Fruit fly (Drosophila melanogaster) whole organism, embryonic: ENCODE measurements around the gene cnc.

ENCODE experiments used
- CG10209 ChIP-seq: fragments of 200-800 bp; sonication (Bioruptor generic); optimal IDR thresholded peaks from 3 replicates; lab custom pipeline; 2017; ENCODE audit warnings: missing biosample characterization, mild to moderate bottlenecking, missing genetic modification characterization, missing genetic modification reagents
- CG12391 ChIP-seq: fragments of 200-800 bp; sonication (Bioruptor generic); optimal IDR thresholded peaks from 3 replicates; lab custom pipeline; 2018; ENCODE audit warnings: missing biosample characterization, mild to moderate bottlenecking, missing genetic modification characterization, moderate library complexity
- CG13424 ChIP-seq: fragments of 200-800 bp; sonication (Bioruptor generic); optimal IDR thresholded peaks from 2 replicates; lab custom pipeline; 2019; ENCODE audit warnings: missing biosample characterization, mild to moderate bottlenecking, missing genetic modification characterization, moderate library complexity
- CG14860 ChIP-seq: fragments of 200-800 bp; sonication (Bioruptor generic); IDR thresholded peaks from 3 replicates; pipeline ENCODE4 v1.3.6; 2022; ENCODE audit warnings: missing biosample characterization, missing genetic modification characterization; ENCODE audit not compliant: partially characterized antibody
- CG15269 ChIP-seq: fragments of 200-800 bp; sonication (Bioruptor generic); optimal IDR thresholded peaks from 2 replicates; lab custom pipeline; 2018; ENCODE audit warnings: missing biosample characterization, mild to moderate bottlenecking, missing genetic modification characterization, moderate library complexity
- CG15601 ChIP-seq: fragments of 200-800 bp; sonication (Bioruptor generic); optimal IDR thresholded peaks from 3 replicates; lab custom pipeline; 2019; ENCODE audit warnings: missing biosample characterization, mild to moderate bottlenecking, missing genetic modification characterization, moderate library complexity
- CG15696 ChIP-seq: fragments of 200-800 bp; sonication (Bioruptor generic); optimal IDR thresholded peaks from 2 replicates; lab custom pipeline; 2019; ENCODE audit warnings: missing biosample characterization, mild to moderate bottlenecking, missing genetic modification characterization, moderate library complexity
- CG17385 ChIP-seq: fragments of 200-800 bp; sonication (Bioruptor generic); optimal IDR thresholded peaks from 3 replicates; lab custom pipeline; 2018; ENCODE audit warnings: missing biosample characterization, mild to moderate bottlenecking, missing genetic modification characterization
- CG3065 ChIP-seq: fragments of 200-800 bp; sonication (Bioruptor generic); optimal IDR thresholded peaks from 2 replicates; lab custom pipeline; 2016; ENCODE audit warnings: missing biosample characterization, missing genetic modification characterization
- CG33213 ChIP-seq: fragments of 200-800 bp; sonication (Bioruptor generic); optimal IDR thresholded peaks from 3 replicates; lab custom pipeline; 2016; ENCODE audit warnings: missing biosample characterization, missing genetic modification characterization
- CG34224 ChIP-seq: fragments of 200-800 bp; sonication (Bioruptor generic); IDR thresholded peaks from 3 replicates; pipeline ENCODE4 v1.3.6; 2022; ENCODE audit warnings: missing biosample characterization, missing genetic modification characterization; ENCODE audit not compliant: partially characterized antibody
- CG3847 ChIP-seq: fragments of 200-800 bp; sonication (Bioruptor generic); IDR thresholded peaks from 2 replicates; pipeline ENCODE4 v1.3.6; 2022; ENCODE audit warnings: missing biosample characterization, missing genetic modification characterization
- CG8290 ChIP-seq, 3 experiments: fragments of 200-800 bp; sonication (Bioruptor generic); optimal IDR thresholded peaks; 2 replicates each; lab custom pipeline; 2016 to 2019; ENCODE audit warnings: missing biosample characterization in 3 of 3, missing genetic modification characterization in 3 of 3, mild to moderate bottlenecking in 2 of 3, moderate library complexity in 1 of 3
- CG8944 ChIP-seq: fragments of 200-800 bp; sonication (Bioruptor generic); optimal IDR thresholded peaks from 3 replicates; lab custom pipeline; 2016; ENCODE audit warnings: missing biosample characterization, missing genetic modification characterization
- CHES-1-like ChIP-seq: fragments of 200-800 bp; sonication (Bioruptor generic); optimal IDR thresholded peaks from 2 replicates; lab custom pipeline; 2016; ENCODE audit warnings: missing biosample characterization, missing genetic modification characterization
- CoRest ChIP-seq: fragments of 200-800 bp; sonication (Bioruptor generic); optimal IDR thresholded peaks from 3 replicates; lab custom pipeline; 2018; ENCODE audit warnings: missing biosample characterization, mild to moderate bottlenecking, missing genetic modification characterization, moderate library complexity
- D19B ChIP-seq: fragments of 200-800 bp; sonication (Bioruptor generic); optimal IDR thresholded peaks from 2 replicates; lab custom pipeline; 2017; ENCODE audit warnings: missing biosample characterization, mild to moderate bottlenecking, missing genetic modification characterization
- Dip3 ChIP-seq: fragments of 200-800 bp; sonication (Bioruptor generic); optimal IDR thresholded peaks from 3 replicates; lab custom pipeline; 2016; ENCODE audit warnings: missing biosample characterization, missing genetic modification characterization
- Dll ChIP-seq: fragments of 200-800 bp; sonication (Bioruptor generic); IDR thresholded peaks from 4 replicates; pipeline ENCODE4 v1.3.6; 2022; ENCODE audit warnings: missing biosample characterization, missing genetic modification characterization; ENCODE audit not compliant: partially characterized antibody
- Dref ChIP-seq: fragments of 200-800 bp; sonication (Bioruptor generic); IDR thresholded peaks from 2 replicates; pipeline ENCODE4 v1.3.6; 2022; ENCODE audit warnings: missing biosample characterization, missing genetic modification characterization
- ERR ChIP-seq: fragments of 200-800 bp; sonication (Bioruptor generic); optimal IDR thresholded peaks from 2 replicates; lab custom pipeline; 2016; ENCODE audit warnings: missing biosample characterization, missing genetic modification characterization
- Eip74EF ChIP-seq, 2 experiments: fragments of 200-800 bp in 1 of 2; fragments of >200 bp in 1 of 2; sonication (Bioruptor generic) in 1 of 2; optimal IDR thresholded peaks; 2 replicates each; lab custom pipeline; 2017 to 2019; ENCODE audit warnings: missing biosample characterization in 2 of 2, missing genetic modification characterization in 2 of 2, mild to moderate bottlenecking in 1 of 2, moderate library complexity in 1 of 2
- Fer2 ChIP-seq: fragments of 200-800 bp; sonication (Bioruptor generic); optimal IDR thresholded peaks from 2 replicates; lab custom pipeline; 2018; ENCODE audit warnings: missing biosample characterization, mild to moderate bottlenecking, missing genetic modification characterization, moderate library complexity
- Fer3 ChIP-seq: fragments of 200-800 bp; sonication (Bioruptor generic); optimal IDR thresholded peaks from 2 replicates; lab custom pipeline; 2018; ENCODE audit warnings: missing biosample characterization, mild to moderate bottlenecking, missing genetic modification characterization, moderate library complexity
- Gug ChIP-seq: fragments of 200-800 bp; sonication (Bioruptor generic); IDR thresholded peaks from 4 replicates; pipeline ENCODE4 v1.3.6; 2022; ENCODE audit warnings: missing biosample characterization, missing genetic modification characterization
- Hr78 ChIP-seq, 2 experiments: fragments of 200-800 bp in 1 of 2; fragments of >200 bp in 1 of 2; sonication (Bioruptor generic) in 1 of 2; optimal IDR thresholded peaks; 2 replicates each; lab custom pipeline; 2017 to 2019; ENCODE audit warnings: missing biosample characterization in 2 of 2, missing genetic modification characterization in 2 of 2, mild to moderate bottlenecking in 1 of 2, moderate library complexity in 1 of 2
- Kr ChIP-seq: fragments of 200-800 bp; sonication (Bioruptor generic); optimal IDR thresholded peaks from 2 replicates; lab custom pipeline; 2017; ENCODE audit warnings: missing biosample characterization, mild to moderate bottlenecking, missing genetic modification characterization
- MESR4 ChIP-seq: fragments of 200-800 bp; sonication (Bioruptor generic); optimal IDR thresholded peaks from 2 replicates; lab custom pipeline; 2018; ENCODE audit warnings: missing biosample characterization, mild to moderate bottlenecking, missing genetic modification characterization, moderate library complexity
- Vsx1 ChIP-seq: fragments of 200-800 bp; sonication (Bioruptor generic); optimal IDR thresholded peaks from 2 replicates; lab custom pipeline; 2017; ENCODE audit warnings: missing biosample characterization, mild to moderate bottlenecking, missing genetic modification characterization, missing genetic modification reagents
- amos ChIP-seq: fragments of 200-800 bp; sonication (Bioruptor generic); IDR thresholded peaks from 2 replicates; pipeline ENCODE4 v1.3.6; 2022; ENCODE audit warnings: missing biosample characterization, missing genetic modification characterization; ENCODE audit not compliant: partially characterized antibody
- bsh ChIP-seq, 2 experiments: fragments of 200-800 bp; sonication (Bioruptor generic); optimal IDR thresholded peaks; 2 replicates each; lab custom pipeline; 2017 to 2018; ENCODE audit warnings: mild to moderate bottlenecking in 2 of 2, missing biosample characterization in 2 of 2, missing genetic modification characterization in 2 of 2, moderate library complexity in 1 of 2
- cato ChIP-seq: fragments of 200-800 bp; sonication (Bioruptor generic); optimal IDR thresholded peaks from 2 replicates; lab custom pipeline; 2016; ENCODE audit warnings: missing biosample characterization, missing genetic modification characterization, borderline replicate concordance
- chm ChIP-seq: fragments of 200-800 bp; sonication (Bioruptor generic); IDR thresholded peaks from 2 replicates; pipeline ENCODE4 v1.3.6; 2022; ENCODE audit warnings: missing biosample characterization, missing genetic modification characterization
- chn ChIP-seq: fragments of 200-800 bp; sonication (Bioruptor generic); optimal IDR thresholded peaks from 2 replicates; lab custom pipeline; 2016; ENCODE audit warnings: missing biosample characterization, missing genetic modification characterization
- cwo ChIP-seq: fragments of 200-800 bp; sonication (Bioruptor generic); optimal IDR thresholded peaks from 3 replicates; lab custom pipeline; 2017; ENCODE audit warnings: missing biosample characterization, missing genetic modification characterization, mild to moderate bottlenecking, moderate library complexity, missing genetic modification reagents
- dimm ChIP-seq: fragments of 200-800 bp; sonication (Bioruptor generic); IDR thresholded peaks from 2 replicates; pipeline ENCODE4 v1.3.6; 2022; ENCODE audit warnings: missing biosample characterization, missing genetic modification characterization
- jigr1 ChIP-seq: fragments of 200-800 bp; sonication (Bioruptor generic); IDR thresholded peaks from 3 replicates; pipeline ENCODE4 v1.3.6; 2022; ENCODE audit warnings: missing biosample characterization, missing genetic modification characterization
- jumu ChIP-seq: fragments of 200-800 bp; sonication (Bioruptor generic); optimal IDR thresholded peaks from 3 replicates; lab custom pipeline; 2016; ENCODE audit warnings: missing biosample characterization, missing genetic modification characterization
- knrl ChIP-seq: fragments of 200-800 bp; sonication (Bioruptor generic); IDR thresholded peaks from 3 replicates; pipeline ENCODE4 v1.3.6; 2022; ENCODE audit warnings: missing biosample characterization, missing genetic modification characterization; ENCODE audit not compliant: partially characterized antibody
- lbe ChIP-seq: fragments of 200-800 bp; sonication (Bioruptor generic); optimal IDR thresholded peaks from 2 replicates; lab custom pipeline; 2016; ENCODE audit warnings: missing biosample characterization, mild to moderate bottlenecking, missing genetic modification characterization
- otp ChIP-seq: fragments of 200-800 bp; sonication (Bioruptor generic); IDR thresholded peaks from 3 replicates; pipeline ENCODE4, ENCODE4 v1.3.6; 2022; ENCODE audit warnings: missing biosample characterization, missing genetic modification characterization
- ranshi ChIP-seq: fragments of 200-800 bp; sonication (Bioruptor generic); IDR thresholded peaks from 2 replicates; pipeline ENCODE4 v1.3.6; 2022; ENCODE audit warnings: missing biosample characterization, missing genetic modification characterization
- salm ChIP-seq: fragments of 200-800 bp; sonication (Bioruptor generic); optimal IDR thresholded peaks from 2 replicates; lab custom pipeline; 2018; ENCODE audit warnings: missing biosample characterization, mild to moderate bottlenecking, missing genetic modification characterization
- sd ChIP-seq: fragments of 200-800 bp; sonication (Bioruptor generic); optimal IDR thresholded peaks from 3 replicates; lab custom pipeline; 2018; ENCODE audit warnings: missing biosample characterization, mild to moderate bottlenecking, missing genetic modification characterization, moderate library complexity
- tll ChIP-seq, 2 experiments: fragments of 200-800 bp in 1 of 2; fragments of >200 bp in 1 of 2; sonication (Bioruptor generic) in 1 of 2; optimal IDR thresholded peaks; 2 replicates each; lab custom pipeline; 2017 to 2019; ENCODE audit warnings: missing biosample characterization in 2 of 2, missing genetic modification characterization in 2 of 2, mild to moderate bottlenecking in 1 of 2, moderate library complexity in 1 of 2
- vnd ChIP-seq: fragments of 200-800 bp; sonication (Bioruptor generic); IDR thresholded peaks from 3 replicates; pipeline ENCODE4 v1.3.6; 2022; ENCODE audit warnings: missing biosample characterization, missing genetic modification characterization; ENCODE audit not compliant: partially characterized antibody
- zen ChIP-seq: fragments of 200-800 bp; sonication (Bioruptor generic); optimal IDR thresholded peaks from 3 replicates; lab custom pipeline; 2018; ENCODE audit warnings: missing biosample characterization, mild to moderate bottlenecking, missing genetic modification characterization, moderate library complexity

The cnc gene

DNA sequence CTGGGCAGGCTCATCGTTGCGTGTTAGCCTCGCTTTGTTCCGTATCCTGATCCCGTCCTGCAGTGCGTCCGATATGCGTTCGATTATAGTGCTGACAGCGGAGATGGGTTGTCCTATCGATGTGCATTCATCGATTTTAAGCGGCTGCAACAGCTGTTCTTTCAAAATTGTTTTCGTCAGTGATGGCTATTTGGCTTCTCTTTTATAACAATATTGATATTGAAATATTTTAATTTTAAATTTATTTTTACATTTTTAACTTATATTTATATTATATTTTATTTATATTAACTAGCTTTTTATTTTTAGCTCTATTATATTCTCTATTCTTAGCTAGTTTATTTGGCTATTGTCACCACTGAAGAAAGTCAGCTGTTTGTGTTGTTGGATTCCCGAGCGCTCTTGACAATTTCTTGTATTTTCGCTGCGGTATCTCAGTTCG, 31.5 kb upstream of the cnc start, which contains the start of the genes wda and Pex11c (continued):
- TF ChIP-seq CG8290 (GFP tag; optimal IDR thresholded peaks at IDR 0.05; lab: Kevin White, UChicago) (peak; percentile 30), CG8290 (tag; optimal IDR thresholded peaks at IDR 0.05; lab: Kevin White, UChicago) (no peak), CG8944 (GFP tag; lab: Kevin White, UChicago) (no peak), lbe (GFP tag; lab: Kevin White, UChicago) (peak; percentile 85), otp (peak; percentile 68; the same call in 1 of the 3 replicates), cato (peak; percentile 77), Dip3 (GFP tag; lab: Kevin White, UChicago) (peak; percentile 26), CoRest (peak; percentile 95), Gug (GFP tag; lab: Robert Waterston, UW) (no peak), Fer3 (tag; lab: Kevin White, UChicago) (peak; percentile 77), Fer2 (peak; percentile 44), ranshi (GFP tag; lab: Robert Waterston, UW) (no peak; the same call in none of the 2 replicates), Hr78 (GFP tag; optimal IDR thresholded peaks at IDR 0.05; lab: Kevin White, UChicago) (no peak), MESR4 (GFP tag; lab: Kevin White, UChicago) (peak; percentile 48), zen (tag; lab: Kevin White, UChicago) (peak; percentile 80), Dref (GFP tag; lab: Robert Waterston, UW) (peak; percentile 79), Eip74EF (GFP tag; optimal IDR thresholded peaks at IDR 0.05; lab: Kevin White, UChicago) (peak in 1 of 2 experiments; percentile 38), CG34224 (GFP tag; lab: Robert Waterston, UW) (peak; percentile 60), vnd (GFP tag; lab: Robert Waterston, UW) (peak; percentile 36; the same call in 2 of the 3 replicates), CG15696 (peak; percentile 81), CG12391 (tag; lab: Kevin White, UChicago) (peak; percentile 98), CG13424 (peak; percentile 93), CG15601 (tag; lab: Kevin White, UChicago) (peak; percentile 89), tll (GFP tag; optimal IDR thresholded peaks at IDR 0.05; lab: Kevin White, UChicago) (peak in 1 of 2 experiments; percentile 64), CG15269 (tag; lab: Kevin White, UChicago) (peak; percentile 91), ERR (GFP tag; lab: Kevin White, UChicago) (no peak), CG10209 (GFP tag; lab: Kevin White, UChicago) (peak; percentile 92), Dll (GFP tag; lab: Robert Waterston, UW) (peak; percentile 79), CHES-1-like (GFP tag; lab: Kevin White, UChicago) (peak; percentile 61), CG17385 (GFP tag; lab: Kevin White, UChicago) (peak; percentile 81), dimm (GFP tag; lab: Robert Waterston, UW) (no peak; the same call in 1 of the 2 replicates), cwo (peak; percentile 73), chn (GFP tag; lab: Kevin White, UChicago) (peak; percentile 29), sd (tag; lab: Kevin White, UChicago) (no peak), CG3065 (GFP tag; lab: Kevin White, UChicago) (peak; percentile 60), bsh (GFP tag; optimal IDR thresholded peaks at IDR 0.05; lab: Kevin White, UChicago) (peak in 1 of 2 experiments; percentile 93), salm (tag; lab: Kevin White, UChicago) (peak; percentile 79), knrl (no peak; the same call in 1 of the 3 replicates), Vsx1 (GFP tag; lab: Kevin White, UChicago) (no peak), CG33213 (GFP tag; lab: Kevin White, UChicago) (no peak), CG3847 (GFP tag; lab: Robert Waterston, UW) (peak; percentile 89), chm (GFP tag; lab: Robert Waterston, UW) (no peak), amos (peak; percentile 77), D19B (GFP tag; lab: Kevin White, UChicago) (peak; percentile 44), jumu (GFP tag; lab: Kevin White, UChicago) (peak; percentile 12), jigr1 (GFP tag; lab: Robert Waterston, UW) (peak; percentile 53; the same call in 1 of the 3 replicates), Kr (no peak), CG14860 (GFP tag; lab: Robert Waterston, UW) (no peak; the same call in 2 of the 3 replicates)
